Worm (Caenorhabditis elegans) whole organism, dauer: ENCODE measurements around the gene W01D2.6.

Experiments used
- unc-62 ChIP-seq: sonication (generic microtip); optimal IDR thresholded peaks from 2 replicates; lab custom pipeline; 2017; ENCODE audit warnings: missing biosample characterization, missing genetic modification reagents, missing genetic modification characterization

The W01D2.6 gene

ce11 chrII:14805686-14806085 lies 3.1 kb upstream of the W01D2.6 start, which contains the start of gene srt-11:
srt-11 (plus strand) TSS chrII:14805986.
- no peak for TF ChIP-seq unc-62 (GFP tag; lab: Kevin White, UChicago)

ce11 chrII:14810609-14811008 lies 1.8 kb downstream of the W01D2.6 start:
- TF ChIP-seq unc-62 (GFP tag; lab: Kevin White, UChicago), result no peak

- no peak for TF ChIP-seq unc-62 (GFP tag; lab: Kevin White, UChicago)
Observed at ce11 chrII:14811472-14811871, 2.7 kb downstream of the W01D2.6 start.

ce11 chrII:14812231-14812630 lies 3.4 kb downstream of the W01D2.6 start, which contains the start of gene osta-3:
osta-3 (plus strand) TSS chrII:14812531.
- TF ChIP-seq unc-62 (GFP tag; lab: Kevin White, UChicago), result no peak

- no peak for TF ChIP-seq unc-62 (GFP tag; lab: Kevin White, UChicago)
Observed at ce11 chrII:14812661-14813060, 3.9 kb downstream of the W01D2.6 start.

- no peak for TF ChIP-seq unc-62 (GFP tag; lab: Kevin White, UChicago)
Observed at ce11 chrII:14813106-14813505, 4.3 kb downstream of the W01D2.6 start.

ce11 chrII:14814894-14815568 lies 6.2 kb downstream of the W01D2.6 start, which contains the start of gene W01D2.1:
W01D2.1 (plus strand) TSS chrII:14815518.
- TF ChIP-seq unc-62 (GFP tag; lab: Kevin White, UChicago), result no peak

- no peak for TF ChIP-seq unc-62 (GFP tag; lab: Kevin White, UChicago)
Observed at ce11 chrII:14816086-14816485, 7.3 kb downstream of the W01D2.6 start.

ce11 chrII:14818376-14818775 lies 9.6 kb downstream of the W01D2.6 start, which contains the start of gene nhr-61:
nhr-61 (minus strand) TSS chrII:14818543.
- TF ChIP-seq unc-62 (GFP tag; lab: Kevin White, UChicago), result no peak

- TF ChIP-seq unc-62 (GFP tag; lab: Kevin White, UChicago), result no peak
Observed at ce11 chrII:14819258-14819985, 10.6 kb downstream of the W01D2.6 start.

ce11 chrII:14820460-14820859 lies 11.7 kb downstream of the W01D2.6 start:
- TF ChIP-seq unc-62 (GFP tag; lab: Kevin White, UChicago), result no peak

ce11 chrII:14822419-14822818 lies 13.6 kb downstream of the W01D2.6 start:
- no peak for TF ChIP-seq unc-62 (GFP tag; lab: Kevin White, UChicago)

- no peak for TF ChIP-seq unc-62 (GFP tag; lab: Kevin White, UChicago)
Observed at ce11 chrII:14825413-14825812, 16.6 kb downstream of the W01D2.6 start.

ce11 chrII:14832055-14832454 lies 23.3 kb downstream of the W01D2.6 start:
- TF ChIP-seq unc-62 (GFP tag; lab: Kevin White, UChicago), result no peak

ce11 chrII:14838596-14839215 lies 29.9 kb downstream of the W01D2.6 start:
- TF ChIP-seq unc-62 (GFP tag; lab: Kevin White, UChicago), result no peak

- no peak for TF ChIP-seq unc-62 (GFP tag; lab: Kevin White, UChicago)
Observed at ce11 chrII:14841253-14841652, 32.5 kb downstream of the W01D2.6 start.
